Fruit fly (Drosophila melanogaster) whole organism, embryonic: ENCODE measurements around the gene mRRF2.

Experiments used
- CG12744 ChIP-seq: fragments of 200-800 bp; sonication (Bioruptor generic); optimal IDR thresholded peaks from 2 replicates; lab custom pipeline; 2016; ENCODE audit warnings: missing biosample characterization, missing genetic modification characterization
- CG13424 ChIP-seq: fragments of 200-800 bp; sonication (Bioruptor generic); optimal IDR thresholded peaks from 2 replicates; lab custom pipeline; 2019; ENCODE audit warnings: missing biosample characterization, mild to moderate bottlenecking, missing genetic modification characterization, moderate library complexity
- CG14965 ChIP-seq: fragments of 200-800 bp; sonication (Bioruptor generic); optimal IDR thresholded peaks from 2 replicates; lab custom pipeline; 2016; ENCODE audit warnings: missing biosample characterization, missing genetic modification characterization, borderline replicate concordance
- CG15011 ChIP-seq: fragments of 200-800 bp; sonication (Bioruptor generic); optimal IDR thresholded peaks from 3 replicates; lab custom pipeline; 2018; ENCODE audit warnings: missing biosample characterization, mild to moderate bottlenecking, missing genetic modification characterization
- CG15269 ChIP-seq: fragments of 200-800 bp; sonication (Bioruptor generic); optimal IDR thresholded peaks from 2 replicates; lab custom pipeline; 2018; ENCODE audit warnings: missing biosample characterization, mild to moderate bottlenecking, missing genetic modification characterization, moderate library complexity
- CG17361 ChIP-seq: fragments of 200-800 bp; sonication (Bioruptor generic); IDR thresholded peaks from 3 replicates; pipeline ENCODE4 v1.3.6; 2022; ENCODE audit warnings: missing biosample characterization, missing genetic modification characterization
- CG18262 ChIP-seq: fragments of 200-800 bp; optimal IDR thresholded peaks from 3 replicates; lab custom pipeline; 2019; ENCODE audit warnings: missing biosample characterization, mild to moderate bottlenecking, missing genetic modification characterization, moderate library complexity
- CG3065 ChIP-seq: fragments of 200-800 bp; sonication (Bioruptor generic); optimal IDR thresholded peaks from 2 replicates; lab custom pipeline; 2016; ENCODE audit warnings: missing biosample characterization, missing genetic modification characterization
- CG32767 ChIP-seq: fragments of 200-800 bp; sonication (Bioruptor generic); IDR thresholded peaks from 2 replicates; pipeline ENCODE4 v1.3.6; 2022; ENCODE audit warnings: missing biosample characterization, missing genetic modification characterization
- CG33557 ChIP-seq: fragments of 200-800 bp; sonication (Bioruptor generic); optimal IDR thresholded peaks from 2 replicates; lab custom pipeline; 2019; ENCODE audit warnings: missing biosample characterization, mild to moderate bottlenecking, missing genetic modification characterization, moderate library complexity
- CG42726 ChIP-seq: fragments of 200-800 bp; sonication (Bioruptor generic); IDR thresholded peaks from 2 replicates; pipeline ENCODE4 v1.3.6; 2022; ENCODE audit warnings: missing biosample characterization, missing genetic modification characterization; ENCODE audit not compliant: partially characterized antibody
- CG5180 ChIP-seq: fragments of 200-800 bp; sonication (Bioruptor generic); optimal IDR thresholded peaks from 3 replicates; lab custom pipeline; 2017; ENCODE audit warnings: missing biosample characterization, missing genetic modification characterization, mild to moderate bottlenecking, moderate library complexity, missing genetic modification reagents
- CG6765 ChIP-seq: fragments of 200-800 bp; sonication (Bioruptor generic); optimal IDR thresholded peaks from 3 replicates; lab custom pipeline; 2017; ENCODE audit warnings: missing biosample characterization, mild to moderate bottlenecking, missing genetic modification characterization
- CG6854 ChIP-seq: fragments of 200-800 bp; sonication (Bioruptor generic); optimal IDR thresholded peaks from 3 replicates; lab custom pipeline; 2017; ENCODE audit warnings: missing biosample characterization, mild to moderate bottlenecking, missing genetic modification characterization
- CG9437 ChIP-seq: fragments of 200-800 bp; sonication (Bioruptor generic); optimal IDR thresholded peaks from 2 replicates; lab custom pipeline; 2018; ENCODE audit warnings: missing biosample characterization, mild to moderate bottlenecking, missing genetic modification characterization
- Dll ChIP-seq: fragments of 200-800 bp; sonication (Bioruptor generic); IDR thresholded peaks from 4 replicates; pipeline ENCODE4 v1.3.6; 2022; ENCODE audit warnings: missing biosample characterization, missing genetic modification characterization; ENCODE audit not compliant: partially characterized antibody
- Ets65A ChIP-seq: fragments of 200-800 bp; sonication (Bioruptor generic); peaks from one replicate; lab custom pipeline; 2016; ENCODE audit warnings: missing biosample characterization, missing genetic modification characterization
- Gug ChIP-seq: fragments of 200-800 bp; sonication (Bioruptor generic); IDR thresholded peaks from 4 replicates; pipeline ENCODE4 v1.3.6; 2022; ENCODE audit warnings: missing biosample characterization, missing genetic modification characterization
- HLH3B ChIP-seq: fragments of 200-800 bp; sonication (Bioruptor generic); IDR thresholded peaks from 2 replicates; pipeline ENCODE4 v1.3.6; 2022; ENCODE audit warnings: missing biosample characterization, missing genetic modification characterization
- Hmr ChIP-seq: fragments of 200-800 bp; sonication (Bioruptor generic); optimal IDR thresholded peaks from 3 replicates; lab custom pipeline; 2017; ENCODE audit warnings: mild to moderate bottlenecking, missing biosample characterization, missing genetic modification reagents, missing genetic modification characterization
- Hmx ChIP-seq: fragments of 200-800 bp; sonication (Bioruptor generic); optimal IDR thresholded peaks from 2 replicates; lab custom pipeline; 2016; ENCODE audit warnings: missing biosample characterization, missing genetic modification characterization
- MBD-R2 ChIP-seq: fragments of 200-800 bp; sonication (Bioruptor generic); IDR thresholded peaks from 2 replicates; pipeline ENCODE4 v1.3.6; 2022; ENCODE audit warnings: missing biosample characterization, missing genetic modification characterization
- NK7.1 ChIP-seq: fragments of 200-800 bp; sonication (Bioruptor generic); optimal IDR thresholded peaks from 3 replicates; lab custom pipeline; 2016; ENCODE audit warnings: missing biosample characterization, missing genetic modification characterization
- Neu2 ChIP-seq: fragments of 200-800 bp; sonication (Bioruptor generic); optimal IDR thresholded peaks from 3 replicates; lab custom pipeline; 2016; ENCODE audit warnings: missing biosample characterization, missing genetic modification characterization, borderline replicate concordance
- Oli ChIP-seq: fragments of 200-800 bp; sonication (Bioruptor generic); optimal IDR thresholded peaks from 2 replicates; lab custom pipeline; 2018; ENCODE audit warnings: missing biosample characterization, mild to moderate bottlenecking, missing genetic modification characterization, moderate library complexity
- PHDP ChIP-seq: fragments of 200-800 bp; sonication (Bioruptor generic); optimal IDR thresholded peaks from 3 replicates; lab custom pipeline; 2018; ENCODE audit warnings: missing biosample characterization, mild to moderate bottlenecking, missing genetic modification characterization, moderate library complexity
- Ptx1 ChIP-seq: fragments of 200-800 bp; sonication (Bioruptor generic); IDR thresholded peaks from 2 replicates; pipeline ENCODE4 v1.3.6; 2022; ENCODE audit warnings: missing biosample characterization, missing genetic modification characterization
- Scr ChIP-seq: fragments of 200-800 bp; sonication (Bioruptor generic); IDR thresholded peaks from 2 replicates; pipeline ENCODE4 v1.3.6; 2022; ENCODE audit warnings: missing biosample characterization, missing genetic modification characterization; ENCODE audit not compliant: partially characterized antibody
- Sry-β ChIP-seq: fragments of 200-800 bp; sonication (Bioruptor generic); optimal IDR thresholded peaks from 2 replicates; lab custom pipeline; 2018; ENCODE audit warnings: missing biosample characterization, mild to moderate bottlenecking, missing genetic modification characterization, moderate library complexity
- Usf ChIP-seq: fragments of 200-800 bp; sonication (Bioruptor generic); optimal IDR thresholded peaks from 2 replicates; lab custom pipeline; 2017; ENCODE audit warnings: missing genotype, missing biosample characterization, missing genetic modification characterization
- ap ChIP-seq: fragments of 200-800 bp; sonication (Bioruptor generic); IDR thresholded peaks from 2 replicates; pipeline ENCODE4 v1.3.6; 2022; ENCODE audit warnings: missing biosample characterization, missing genetic modification characterization
- ato ChIP-seq: fragments of 200-800 bp; sonication (Bioruptor generic); IDR thresholded peaks from 2 replicates; pipeline ENCODE4 v1.3.6; 2022; ENCODE audit warnings: missing biosample characterization, missing genetic modification characterization; ENCODE audit not compliant: partially characterized antibody
- bigmax ChIP-seq: fragments of 200-800 bp; sonication (Bioruptor generic); optimal IDR thresholded peaks from 2 replicates; lab custom pipeline; 2018; ENCODE audit warnings: missing biosample characterization, mild to moderate bottlenecking, missing genetic modification characterization
- cad ChIP-seq: fragments of >200 bp; optimal IDR thresholded peaks from 2 replicates; lab custom pipeline; 2017; ENCODE audit warnings: missing biosample characterization, missing genetic modification characterization
- esg ChIP-seq: fragments of 200-800 bp; sonication (Bioruptor generic); conservative IDR thresholded peaks from 2 replicates; pipeline ENCODE4 v1.3.6; 2022; ENCODE audit warnings: missing biosample characterization, missing genetic modification characterization
- eyg ChIP-seq: fragments of 200-800 bp; sonication (Bioruptor generic); optimal IDR thresholded peaks from 3 replicates; lab custom pipeline; 2016; ENCODE audit warnings: missing biosample characterization, missing genetic modification characterization
- kay ChIP-seq: fragments of 200-800 bp; sonication (Bioruptor generic); optimal IDR thresholded peaks from 2 replicates; lab custom pipeline; 2016; ENCODE audit warnings: missing biosample characterization, missing genetic modification characterization
- lov ChIP-seq, 2 experiments: fragments of 200-800 bp in 1 of 2; fragments of >200 bp in 1 of 2; sonication (Bioruptor generic) in 1 of 2; IDR thresholded peaks in 1 of 2; optimal IDR thresholded peaks in 1 of 2; 2 replicates in 1 of 2; 3 replicates in 1 of 2; pipeline versions ENCODE4 v1.3.6 to Lab custom; 2017 to 2022; ENCODE audit warnings: missing biosample characterization in 1 of 2, missing genetic modification characterization in 1 of 2
- otp ChIP-seq: fragments of 200-800 bp; sonication (Bioruptor generic); IDR thresholded peaks from 3 replicates; pipeline ENCODE4, ENCODE4 v1.3.6; 2022; ENCODE audit warnings: missing biosample characterization, missing genetic modification characterization
- p53 ChIP-seq: fragments of 200-800 bp; sonication (Bioruptor generic); optimal IDR thresholded peaks from 2 replicates; lab custom pipeline; 2016; ENCODE audit warnings: missing biosample characterization, missing genetic modification characterization
- pita ChIP-seq: fragments of 200-800 bp; sonication (Bioruptor generic); optimal IDR thresholded peaks from 2 replicates; lab custom pipeline; 2017; ENCODE audit warnings: missing biosample characterization, mild to moderate bottlenecking, missing genetic modification characterization
- pros ChIP-seq: fragments of 200-800 bp; sonication (Bioruptor generic); optimal IDR thresholded peaks from 3 replicates; lab custom pipeline; 2019; ENCODE audit warnings: missing biosample characterization, mild to moderate bottlenecking, missing genetic modification characterization, moderate library complexity
- salm ChIP-seq: fragments of 200-800 bp; sonication (Bioruptor generic); optimal IDR thresholded peaks from 2 replicates; lab custom pipeline; 2018; ENCODE audit warnings: missing biosample characterization, mild to moderate bottlenecking, missing genetic modification characterization
- slp2 ChIP-seq: fragments of 200-800 bp; sonication (Bioruptor generic); optimal IDR thresholded peaks from 2 replicates; lab custom pipeline; 2016; ENCODE audit warnings: missing biosample characterization, missing genetic modification characterization
- sna ChIP-seq: fragments of 200-800 bp; sonication (Bioruptor generic); IDR thresholded peaks from 2 replicates; pipeline ENCODE4 v1.3.6; 2022; ENCODE audit warnings: missing biosample characterization, missing genetic modification characterization; ENCODE audit not compliant: partially characterized antibody
- sr ChIP-seq: fragments of 200-800 bp; sonication (Bioruptor generic); IDR thresholded peaks from 3 replicates; pipeline ENCODE4 v1.3.6; 2022; ENCODE audit warnings: missing biosample characterization, missing genetic modification characterization
- ssp ChIP-seq: fragments of 200-800 bp; sonication (Bioruptor generic); IDR thresholded peaks from 2 replicates; pipeline ENCODE4 v1.3.6; 2022; ENCODE audit warnings: missing biosample characterization, missing genetic modification characterization
- tll ChIP-seq, 2 experiments: fragments of 200-800 bp in 1 of 2; fragments of >200 bp in 1 of 2; sonication (Bioruptor generic) in 1 of 2; optimal IDR thresholded peaks; 2 replicates each; lab custom pipeline; 2017 to 2019; ENCODE audit warnings: missing biosample characterization in 2 of 2, missing genetic modification characterization in 2 of 2, mild to moderate bottlenecking in 1 of 2, moderate library complexity in 1 of 2
- trem ChIP-seq: fragments of 200-800 bp; optimal IDR thresholded peaks from 3 replicates; lab custom pipeline; 2019; ENCODE audit warnings: missing biosample characterization, mild to moderate bottlenecking, missing genetic modification characterization, moderate library complexity
- trh ChIP-seq: fragments of 200-800 bp; sonication (Bioruptor generic); optimal IDR thresholded peaks from 2 replicates; lab custom pipeline; 2016; ENCODE audit warnings: missing biosample characterization, missing genetic modification characterization
- z ChIP-seq: fragments of 200-800 bp; sonication (Bioruptor generic); IDR thresholded peaks from 3 replicates; pipeline ENCODE4 v1.3.6; 2022; ENCODE audit warnings: missing biosample characterization, missing genetic modification characterization

Gene mRRF2

DNA sequence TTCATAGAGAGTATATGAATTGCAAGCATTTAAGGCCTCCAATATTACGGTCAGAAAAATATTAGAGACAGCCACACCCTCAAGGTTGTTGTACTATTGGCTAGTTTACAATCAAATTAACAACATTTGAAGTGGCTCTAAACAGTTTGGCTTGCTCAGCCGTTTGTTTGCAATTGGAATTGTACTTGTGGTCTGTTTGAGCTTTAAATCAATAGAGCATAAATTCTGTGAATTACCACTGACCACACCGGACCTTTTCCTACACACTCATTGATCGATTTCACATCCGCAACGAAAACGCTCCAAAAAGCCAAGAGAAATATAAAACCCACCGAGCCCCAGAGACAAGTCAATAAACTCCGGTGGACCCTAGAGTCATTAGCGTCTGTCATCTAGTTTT, 39.9 kb upstream of the mRRF2 start (continued):
- TF ChIP-seq slp2 (no peak), tll (GFP tag; optimal IDR thresholded peaks at IDR 0.05; lab: Kevin White, UChicago) (no peak), Ptx1 (GFP tag; lab: Robert Waterston, UW) (no peak), ato (no peak), Hmr (GFP tag; lab: Kevin White, UChicago) (peak; percentile 27), CG13424 (tag; lab: Kevin White, UChicago) (no peak), ssp (GFP tag; lab: Robert Waterston, UW) (no peak), p53 (GFP tag; lab: Kevin White, UChicago) (no peak), CG17361 (GFP tag; lab: Robert Waterston, UW) (no peak), ap (GFP tag; lab: Robert Waterston, UW) (no peak), Gug (GFP tag; lab: Robert Waterston, UW) (no peak), Scr (GFP tag; lab: Robert Waterston, UW) (no peak), CG6765 (GFP tag; lab: Kevin White, UChicago) (no peak), CG33557 (GFP tag; lab: Kevin White, UChicago) (peak; percentile 22), Dll (GFP tag; lab: Robert Waterston, UW) (no peak), NK7.1 (GFP tag; lab: Kevin White, UChicago) (no peak), CG15269 (tag; lab: Kevin White, UChicago) (peak; percentile 56), esg (GFP tag; lab: Robert Waterston, UW) (no peak), CG6854 (GFP tag; lab: Kevin White, UChicago) (no peak), Usf (GFP tag; lab: Kevin White, UChicago) (no peak), cad (no peak), MBD-R2 (no peak), salm (tag; lab: Kevin White, UChicago) (no peak), bigmax (GFP tag; lab: Kevin White, UChicago) (no peak), pros (no peak), CG5180 (GFP tag; lab: Kevin White, UChicago) (peak; percentile 52), Oli (tag; lab: Kevin White, UChicago) (no peak), CG32767 (no peak), sna (GFP tag; lab: Robert Waterston, UW) (no peak), CG12744 (GFP tag; lab: Kevin White, UChicago) (no peak), pita (GFP tag; lab: Kevin White, UChicago) (no peak), CG3065 (GFP tag; lab: Kevin White, UChicago) (no peak), CG9437 (GFP tag; lab: Kevin White, UChicago) (no peak), Ets65A (GFP tag; lab: Kevin White, UChicago) (no peak), PHDP (peak; percentile 37), CG14965 (GFP tag; lab: Kevin White, UChicago) (no peak), CG15011 (GFP tag; lab: Kevin White, UChicago) (no peak), lov (optimal IDR thresholded peaks at IDR 0.05; lab: Kevin White, UChicago) (no peak), lov (GFP tag; IDR thresholded peaks at IDR 0.05; lab: Robert Waterston, UW) (no peak), z (GFP tag; lab: Robert Waterston, UW) (no peak), trem (no peak), CG18262 (no peak), Hmx (GFP tag; lab: Kevin White, UChicago) (no peak), otp (GFP tag; lab: Robert Waterston, UW) (peak; percentile 78), sr (GFP tag; lab: Robert Waterston, UW) (no peak), kay (GFP tag; lab: Kevin White, UChicago) (no peak), CG42726 (GFP tag; lab: Robert Waterston, UW) (no peak), eyg (GFP tag; lab: Kevin White, UChicago) (no peak), trh (GFP tag; lab: Kevin White, UChicago) (no peak), Neu2 (GFP tag; lab: Kevin White, UChicago) (no peak), Sry-β (GFP tag; lab: Kevin White, UChicago) (no peak), HLH3B (GFP tag; lab: Robert Waterston, UW) (no peak; the same call in 1 of the 2 replicates)
